Fruit fly (Drosophila melanogaster): Measurements from ENCODE around the gene gny.
A peak's percentile ranks its signal among the peaks of the same experiment; 100 is the strongest.

gny gene

dm6 chr2L:10379865-10380264 lies at the start of gene gny (continued):
- TF ChIP-seq ranshi (GFP tag; IDR thresholded peaks at IDR 0.05): no peak
- no peak for TF ChIP-seq jumu (GFP tag; optimal IDR thresholded peaks at IDR 0.05)
- TF ChIP-seq CG12769 (tag; optimal IDR thresholded peaks at IDR 0.05): no peak
- no peak for TF ChIP-seq CG10565 (GFP tag; optimal IDR thresholded peaks at IDR 0.05)
- no peak; the same call in 2 of the 3 replicates for TF ChIP-seq knrl (GFP tag; IDR thresholded peaks at IDR 0.05; ENCODE audit: partially characterized antibody)
- no peak for TF ChIP-seq CG17829 (tag; optimal IDR thresholded peaks at IDR 0.05)
- TF ChIP-seq sob (GFP tag; IDR thresholded peaks at IDR 0.05): no peak
- TF ChIP-seq CG1233 (GFP tag; optimal IDR thresholded peaks at IDR 0.05): no peak
- TF ChIP-seq CG4617 (GFP tag; optimal IDR thresholded peaks at IDR 0.05; ENCODE audit: borderline replicate concordance): peak; percentile 47
- peak; percentile 74 for TF ChIP-seq Dp (GFP tag; optimal IDR thresholded peaks at IDR 0.05)
- TF ChIP-seq Sin3A (optimal IDR thresholded peaks at IDR 0.05): peak; percentile 2
- TF ChIP-seq shn (GFP tag; optimal IDR thresholded peaks at IDR 0.05): no peak
- TF ChIP-seq pfk (GFP tag; optimal IDR thresholded peaks at IDR 0.05): peak; percentile 97
- TF ChIP-seq CG8281 (tag; optimal IDR thresholded peaks at IDR 0.05): no peak
- TF ChIP-seq CG32772 (GFP tag; IDR thresholded peaks at IDR 0.05): no peak
- TF ChIP-seq grau (tag; optimal IDR thresholded peaks at IDR 0.05): no peak
- TF ChIP-seq Dref (GFP tag; IDR thresholded peaks at IDR 0.05): peak; percentile 85
- TF ChIP-seq gcm2 (GFP tag; optimal IDR thresholded peaks at IDR 0.05): no peak
- no peak for TF ChIP-seq CG12104 (GFP tag; optimal IDR thresholded peaks at IDR 0.05)
- TF ChIP-seq CG43689 (GFP tag; IDR thresholded peaks at IDR 0.05): no peak
- TF ChIP-seq Jarid2 (GFP tag; optimal IDR thresholded peaks at IDR 0.05): no peak
- TF ChIP-seq CG8765 (GFP tag; IDR thresholded peaks at IDR 0.05): no peak
- no peak for TF ChIP-seq sens-2 (GFP tag; IDR thresholded peaks at IDR 0.05)
- no peak for TF ChIP-seq CG10959 (GFP tag; IDR thresholded peaks at IDR 0.05)
- no peak for TF ChIP-seq fd64A (GFP tag; optimal IDR thresholded peaks at IDR 0.05)
- TF ChIP-seq CG13287 (GFP tag; IDR thresholded peaks at IDR 0.05; ENCODE audit: partially characterized antibody): peak; percentile 42; the same call in 1 of the 2 replicates
- no peak for TF ChIP-seq kah (GFP tag; optimal IDR thresholded peaks at IDR 0.05)
- no peak for TF ChIP-seq bcd (GFP tag; optimal IDR thresholded peaks at IDR 0.05)
- TF ChIP-seq CG2678 (tag; optimal IDR thresholded peaks at IDR 0.05): no peak

dm6 chr2L:10331066-10331847 lies 48.6 kb upstream of the gny start, which contains the start of the genes Schip1 and Cox10:
Schip1 (minus strand) TSS chr2L:10331116.
Cox10 (plus strand) TSS chr2L:10331471.
- TF ChIP-seq CG15601 (tag; optimal IDR thresholded peaks at IDR 0.05): peak; percentile 23
- no peak for TF ChIP-seq wor (GFP tag; IDR thresholded peaks at IDR 0.05)
- TF ChIP-seq sens (GFP tag): peak; percentile 59
- TF ChIP-seq usp (GFP tag; optimal IDR thresholded peaks at IDR 0.05): no peak
- no peak for TF ChIP-seq CG14441 (GFP tag; IDR thresholded peaks at IDR 0.05)
- peak; percentile 26 for TF ChIP-seq CG15514 (GFP tag; optimal IDR thresholded peaks at IDR 0.05)
- peak; percentile 56 for TF ChIP-seq CoRest (tag; optimal IDR thresholded peaks at IDR 0.05)
- no peak for TF ChIP-seq CG15696 (tag; optimal IDR thresholded peaks at IDR 0.05)
- TF ChIP-seq CG8388 (GFP tag; optimal IDR thresholded peaks at IDR 0.05): peak; percentile 27
- TF ChIP-seq YL-1 (GFP tag; optimal IDR thresholded peaks at IDR 0.05): peak; percentile 24
- peak; percentile 26; the same call in 1 of the 3 replicates for TF ChIP-seq CG17361 (GFP tag; IDR thresholded peaks at IDR 0.05)
- TF ChIP-seq lilli (GFP tag; optimal IDR thresholded peaks at IDR 0.05): no peak
- peak; percentile 70 for TF ChIP-seq CG8924 (tag; optimal IDR thresholded peaks at IDR 0.05)
- TF ChIP-seq CG12391 (tag; optimal IDR thresholded peaks at IDR 0.05): peak; percentile 72
- TF ChIP-seq CG14710 (tag; optimal IDR thresholded peaks at IDR 0.05): peak; percentile 46
- TF ChIP-seq MESR4 (GFP tag; optimal IDR thresholded peaks at IDR 0.05): peak; percentile 68
- peak; percentile 52 for TF ChIP-seq trem (tag; optimal IDR thresholded peaks at IDR 0.05)
- no peak for TF ChIP-seq CG13123 (GFP tag; optimal IDR thresholded peaks at IDR 0.05)
- peak; percentile 87 for TF ChIP-seq ewg (GFP tag; optimal IDR thresholded peaks at IDR 0.05)
- no peak for TF ChIP-seq CG17612 (GFP tag; IDR thresholded peaks at IDR 0.05)
- peak; percentile 29 for TF ChIP-seq CG12659 (GFP tag; optimal IDR thresholded peaks at IDR 0.05)
- TF ChIP-seq HmgZ (tag; optimal IDR thresholded peaks at IDR 0.05): peak; percentile 19
